Fruit fly (Drosophila melanogaster): ENCODE results near the gene Vps60.

The Vps60 gene

dm6 chr3L:17653701-17654667, 32.6 kb upstream of the Vps60 start, which contains the start of the genes Krn, Ndfip and CG7484:
Krn (minus strand) TSS chr3L:17654280.
Ndfip (minus strand) TSS chr3L:17654280.
CG7484 (plus strand) TSS chr3L:17654617.
- peak; percentile 93 for TF ChIP-seq CG17801 (GFP tag; optimal IDR thresholded peaks at IDR 0.05; ENCODE audit: partially characterized antibody)

dm6 chr3L:17652878-17653700, 31.7 kb upstream of the Vps60 start:
- TF ChIP-seq CG17801 (GFP tag; optimal IDR thresholded peaks at IDR 0.05; ENCODE audit: partially characterized antibody), result no peak

dm6 chr3L:17651717-17652651, 30.6 kb upstream of the Vps60 start:
- TF ChIP-seq CG17801 (GFP tag; optimal IDR thresholded peaks at IDR 0.05; ENCODE audit: partially characterized antibody), result no peak

DNA sequence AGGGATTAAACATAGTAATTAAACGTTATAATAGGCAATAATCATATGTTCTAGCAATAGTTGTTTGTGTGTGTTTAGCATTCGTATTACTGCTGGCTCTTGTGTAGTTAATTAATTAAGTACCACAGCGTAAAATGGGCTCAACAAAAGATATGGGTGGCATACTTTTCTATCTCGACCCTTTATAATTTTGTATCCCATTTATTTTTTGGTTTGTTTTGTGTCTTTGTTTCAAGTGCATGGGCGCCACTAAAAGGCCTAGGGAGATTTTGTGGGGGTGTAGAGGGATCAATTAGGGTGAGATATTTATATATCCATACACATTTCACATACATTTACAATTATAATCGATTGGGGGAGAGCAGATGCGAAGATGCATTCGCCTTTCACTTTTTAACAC, 26.1 kb upstream of the Vps60 start:
- TF ChIP-seq CG17801 (GFP tag; optimal IDR thresholded peaks at IDR 0.05; ENCODE audit: partially characterized antibody), result no peak

DNA sequence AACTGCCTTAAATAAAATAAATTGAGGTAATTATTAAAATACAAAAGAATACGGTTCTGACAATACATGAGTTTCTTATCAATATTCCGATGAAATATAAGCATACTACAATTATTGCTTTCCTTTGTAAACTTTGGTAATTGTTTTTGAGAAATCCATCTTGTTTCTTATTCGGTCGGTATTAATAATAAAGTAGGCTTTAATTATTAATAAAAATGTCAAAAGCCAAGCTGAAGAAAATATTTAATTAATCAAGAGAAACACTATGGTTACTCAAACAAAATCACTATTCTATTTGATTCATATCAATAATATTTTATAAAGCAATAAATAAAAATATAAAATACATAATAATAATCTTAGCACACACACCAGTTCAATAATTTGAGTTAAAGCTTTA, 25.2 kb upstream of the Vps60 start, which contains the start of gene CG43085:
Gene CG43085, minus strand, starts transcription at position 101 of the 400 bp plus-strand sequence.
- TF ChIP-seq CG17801 (GFP tag; optimal IDR thresholded peaks at IDR 0.05; ENCODE audit: partially characterized antibody), result no peak

DNA sequence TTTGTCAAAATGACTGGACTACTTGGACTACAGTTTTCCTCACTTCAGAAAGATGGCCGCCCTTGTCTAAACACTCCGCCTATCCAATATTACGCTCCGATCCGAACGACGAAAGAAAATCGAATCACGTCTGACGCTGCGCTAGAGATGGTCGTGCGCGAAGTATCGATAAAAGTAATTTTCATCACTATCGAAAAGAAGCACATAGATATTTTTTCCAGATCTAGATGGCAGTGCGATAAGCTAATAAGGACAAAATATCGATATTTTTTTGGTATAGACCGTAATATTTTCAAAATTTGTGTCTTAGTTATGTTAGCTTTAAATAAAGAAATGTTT, 23.4 kb upstream of the Vps60 start, which contains the start of gene Pep:
Gene Pep, minus strand, starts transcription at position 131 of the 339 bp plus-strand sequence.
- peak; percentile 59 for TF ChIP-seq CG17801 (GFP tag; optimal IDR thresholded peaks at IDR 0.05; ENCODE audit: partially characterized antibody)

DNA sequence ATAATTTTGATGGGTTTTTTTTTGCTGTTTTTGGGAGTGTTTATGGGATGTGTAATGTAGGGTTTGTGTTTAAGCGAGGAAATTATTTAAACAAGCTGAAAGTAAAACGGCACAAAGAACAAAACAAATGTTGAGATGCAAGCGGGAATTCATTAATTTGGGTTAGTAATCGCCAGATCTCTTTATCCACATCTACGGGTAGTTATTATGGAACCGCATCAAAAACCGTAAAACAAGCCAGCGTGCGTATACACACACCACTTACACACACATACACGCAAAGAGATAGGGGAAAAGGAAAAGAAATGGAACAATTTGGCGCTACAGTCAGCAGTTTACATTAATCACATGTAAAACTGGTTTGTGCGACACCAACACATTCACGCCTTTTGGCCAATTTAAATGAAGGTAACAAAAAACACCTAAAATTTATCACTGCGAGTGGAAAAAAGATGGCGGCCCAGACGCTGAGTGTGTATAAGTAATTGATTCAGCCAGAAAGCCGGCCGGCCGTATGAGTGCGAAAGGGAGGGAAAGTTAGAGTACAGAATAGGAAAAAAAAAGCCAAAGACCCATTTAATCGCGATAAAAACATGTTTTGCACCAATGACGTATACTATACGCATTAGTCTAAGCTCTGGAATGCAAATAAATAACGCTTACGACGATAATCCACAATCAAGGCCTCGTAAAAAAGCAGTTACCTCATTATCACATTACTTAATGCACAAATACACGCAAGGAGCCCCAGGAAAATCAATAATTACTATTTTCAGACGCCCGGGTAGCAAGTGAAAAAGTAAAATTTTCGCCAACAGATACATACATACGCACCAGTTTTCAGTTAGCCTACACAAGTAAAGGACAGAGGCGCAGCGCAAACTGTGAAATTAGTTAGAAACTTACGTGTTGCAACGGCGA, 22.8 kb upstream of the Vps60 start:
- peak; percentile 12 for TF ChIP-seq CG17801 (GFP tag; optimal IDR thresholded peaks at IDR 0.05; ENCODE audit: partially characterized antibody)

DNA sequence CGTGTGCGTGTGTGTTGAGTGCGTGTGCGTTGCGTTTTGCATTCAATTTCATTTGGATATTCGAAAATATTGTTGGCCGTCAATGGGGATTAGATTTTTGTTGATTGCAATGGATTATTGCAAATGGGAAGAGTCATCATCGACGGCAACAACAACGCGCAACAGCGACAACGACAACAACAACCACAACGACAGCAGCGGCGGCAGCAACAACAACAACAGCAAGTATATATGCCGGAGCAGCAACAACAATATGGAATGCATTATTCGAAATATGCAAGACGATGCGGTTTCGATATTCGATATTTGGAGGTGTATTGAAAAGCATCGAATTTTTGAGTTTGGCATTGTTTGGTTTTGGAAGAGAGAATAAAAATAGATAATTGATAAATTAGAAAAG, 20.6 kb upstream of the Vps60 start:
- no peak for TF ChIP-seq CG17801 (GFP tag; optimal IDR thresholded peaks at IDR 0.05; ENCODE audit: partially characterized antibody)

DNA sequence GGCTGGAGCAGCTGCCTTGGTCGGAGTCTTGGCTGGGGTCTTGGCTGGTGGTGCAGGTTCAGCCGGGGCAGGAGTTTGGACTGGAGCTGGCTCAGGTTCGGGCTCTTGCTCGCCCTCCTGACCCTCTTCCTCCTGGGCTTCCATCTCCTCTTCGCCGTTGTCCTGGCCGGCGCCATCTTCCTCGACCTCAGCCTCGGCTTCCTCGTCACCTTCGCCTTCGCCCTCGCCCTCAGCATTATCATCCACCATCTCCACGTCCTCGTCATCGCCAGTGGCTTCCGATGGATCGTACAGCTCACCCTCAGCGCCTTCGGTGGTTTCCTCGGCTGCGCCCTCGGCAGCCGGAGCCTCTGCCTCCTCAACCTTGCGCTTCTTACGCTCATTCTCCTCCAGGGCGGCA, 17.2 kb upstream of the Vps60 start:
- TF ChIP-seq CG17801 (GFP tag; optimal IDR thresholded peaks at IDR 0.05; ENCODE audit: partially characterized antibody), result no peak

DNA sequence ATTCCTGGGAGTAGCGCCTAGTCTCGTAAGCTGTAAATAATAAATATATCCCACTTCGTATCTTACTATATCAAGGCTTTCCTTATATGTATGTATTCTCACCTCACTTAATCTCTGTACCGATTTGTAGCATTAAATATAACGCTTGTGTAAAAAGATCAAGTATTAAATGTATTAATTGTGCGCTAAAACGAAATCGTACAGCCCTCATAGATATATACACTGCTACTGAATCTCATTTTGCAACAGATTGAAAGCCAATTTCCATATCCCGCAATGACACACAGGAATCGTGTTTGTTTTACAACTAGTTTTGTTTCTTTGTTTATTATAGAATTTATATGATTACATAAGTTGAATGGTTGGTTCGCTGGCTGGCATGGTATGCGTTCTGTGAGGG, 16.4 kb upstream of the Vps60 start:
- TF ChIP-seq CG17801 (GFP tag; optimal IDR thresholded peaks at IDR 0.05; ENCODE audit: partially characterized antibody), result no peak

DNA sequence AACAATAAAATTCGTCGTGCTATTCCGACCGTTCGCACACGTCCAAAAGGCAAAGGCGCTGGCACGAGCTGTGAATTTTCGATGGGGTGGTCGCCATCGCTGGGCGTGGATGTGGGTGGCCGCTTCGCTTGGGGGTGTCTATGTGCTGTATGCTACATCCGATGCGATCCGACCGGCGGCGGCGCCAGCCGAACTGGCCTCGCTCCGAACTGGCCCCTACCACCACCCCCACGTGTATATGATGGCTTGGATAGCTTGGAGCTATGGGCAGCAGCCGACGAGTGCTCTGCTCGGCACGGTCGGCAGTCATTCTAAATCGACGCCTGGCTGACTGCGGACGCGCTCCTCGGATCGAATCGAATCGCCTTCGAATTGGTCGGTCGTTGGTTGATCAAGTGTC, 11.7 kb upstream of the Vps60 start, which contains the start of gene CG7497:
Gene CG7497, plus strand, starts transcription at position 308 of the 400 bp plus-strand sequence.
- no peak for TF ChIP-seq CG17801 (GFP tag; optimal IDR thresholded peaks at IDR 0.05; ENCODE audit: partially characterized antibody)

- TF ChIP-seq CG17801 (GFP tag; optimal IDR thresholded peaks at IDR 0.05; ENCODE audit: partially characterized antibody), result no peak
These were observed 9.8 kb upstream of the Vps60 start for dm6 chr3L:17631247-17631646.

- TF ChIP-seq CG17801 (GFP tag; optimal IDR thresholded peaks at IDR 0.05; ENCODE audit: partially characterized antibody), result no peak
These were observed 4.2 kb upstream of the Vps60 start for dm6 chr3L:17625574-17626128.

Data from ovary, adult (tissue).